Worm (Caenorhabditis elegans) whole organism, late embryonic: Measurements from ENCODE around the gene Y34F4.3.

Experiments
- C38D4.7 ChIP-seq: fragments of 200-800 bp; sonication (Bioruptor generic); optimal IDR thresholded peaks from 2 replicates; lab custom pipeline; 2018; ENCODE audit warnings: mild to moderate bottlenecking, missing genetic modification characterization, moderate library complexity, missing compliant biosample characterization
- ceh-18 ChIP-seq: sonication (generic microtip); optimal IDR thresholded peaks from 2 replicates; lab custom pipeline; 2016; ENCODE audit warnings: missing genetic modification characterization, missing compliant biosample characterization
- ceh-19 ChIP-seq: fragments of 200-800 bp; sonication (Bioruptor generic); optimal IDR thresholded peaks from 2 replicates; lab custom pipeline; 2018; ENCODE audit warnings: mild to moderate bottlenecking, missing genetic modification characterization, missing compliant biosample characterization
- ceh-2 ChIP-seq: sonication (generic microtip); optimal IDR thresholded peaks from 2 replicates; lab custom pipeline; 2016; ENCODE audit warnings: missing genotype, missing genetic modification characterization, missing compliant biosample characterization
- ceh-31 ChIP-seq: sonication (generic microtip); optimal IDR thresholded peaks from 2 replicates; lab custom pipeline; 2016; ENCODE audit warnings: missing genetic modification characterization, missing compliant biosample characterization
- ceh-48 ChIP-seq: sonication (generic microtip); optimal IDR thresholded peaks from 2 replicates; lab custom pipeline; 2016; ENCODE audit warnings: missing genetic modification characterization, inconsistent platforms, missing compliant biosample characterization
- ceh-6 ChIP-seq: fragments of 200-800 bp; sonication (Bioruptor generic); optimal IDR thresholded peaks from 2 replicates; lab custom pipeline; 2018; ENCODE audit warnings: mild to moderate bottlenecking, missing genetic modification characterization, missing compliant biosample characterization
- dve-1 ChIP-seq: sonication (generic microtip); optimal IDR thresholded peaks from 2 replicates; lab custom pipeline; 2017; ENCODE audit warnings: antibody characterized with exemption, mild to moderate bottlenecking, missing genetic modification characterization, missing compliant biosample characterization
- hlh-13 ChIP-seq: fragments of 200-800 bp; sonication (Bioruptor generic); optimal IDR thresholded peaks from 2 replicates; lab custom pipeline; 2018; ENCODE audit warnings: mild to moderate bottlenecking, missing genetic modification characterization, missing compliant biosample characterization
- hlh-30 ChIP-seq: sonication (generic microtip); optimal IDR thresholded peaks from 2 replicates; lab custom pipeline; 2017; ENCODE audit warnings: antibody characterized with exemption, missing genetic modification characterization, missing compliant biosample characterization; ENCODE audit not compliant: insufficient read depth
- hlh-6 ChIP-seq: sonication (generic microtip); optimal IDR thresholded peaks from 2 replicates; lab custom pipeline; 2016; ENCODE audit warnings: missing genotype, missing genetic modification characterization, missing compliant biosample characterization
- nfya-1 ChIP-seq: sonication (generic microtip); optimal IDR thresholded peaks from 2 replicates; lab custom pipeline; 2017; ENCODE audit warnings: missing genetic modification characterization, mild to moderate bottlenecking, missing compliant biosample characterization, antibody characterized with exemption, moderate library complexity
- pag-3 ChIP-seq: sonication (generic microtip); optimal IDR thresholded peaks from 2 replicates; lab custom pipeline; 2016; ENCODE audit warnings: missing compliant biosample characterization, missing genetic modification characterization, borderline replicate concordance
- pat-9 ChIP-seq: fragments of 200-800 bp; sonication (Bioruptor generic); optimal IDR thresholded peaks from 2 replicates; lab custom pipeline; 2018; ENCODE audit warnings: mild to moderate bottlenecking, missing genetic modification characterization, moderate library complexity, missing compliant biosample characterization
- pha-4 ChIP-seq: fragments of 150-350 bp; optimal IDR thresholded peaks from 2 replicates; lab custom pipeline; 2018; ENCODE audit warnings: missing biosample characterization, missing genetic modification reagents, missing genetic modification characterization
- ref-2 ChIP-seq: sonication (generic microtip); optimal IDR thresholded peaks from 2 replicates; lab custom pipeline; 2016; ENCODE audit warnings: missing genetic modification characterization, missing compliant biosample characterization
- sdc-2 ChIP-seq: sonication (generic microtip); optimal IDR thresholded peaks from 2 replicates; lab custom pipeline; 2016; ENCODE audit warnings: missing genotype, missing genetic modification characterization, missing compliant biosample characterization
- sox-2 ChIP-seq: fragments of 200-800 bp; sonication (Bioruptor generic); IDR thresholded peaks from 2 replicates; pipeline ENCODE4 v1.3.6; 2022; ENCODE audit warnings: missing genetic modification reagents, missing genetic modification characterization, missing compliant biosample characterization
- syd-9 ChIP-seq: sonication (generic microtip); optimal IDR thresholded peaks from 2 replicates; lab custom pipeline; 2016; ENCODE audit warnings: mild to moderate bottlenecking, missing genetic modification characterization, moderate library complexity, missing compliant biosample characterization
- tbx-2 ChIP-seq: sonication (generic microtip); optimal IDR thresholded peaks from 2 replicates; lab custom pipeline; 2016; ENCODE audit warnings: missing genetic modification characterization, missing compliant biosample characterization
- tbx-7 ChIP-seq: sonication (generic microtip); optimal IDR thresholded peaks from 2 replicates; lab custom pipeline; 2016; ENCODE audit warnings: missing genotype, missing genetic modification characterization, missing compliant biosample characterization
- unc-3 ChIP-seq, 2 experiments: fragments of 200-800 bp in 1 of 2; sonication (Bioruptor generic) in 1 of 2; sonication (generic microtip) in 1 of 2; conservative IDR thresholded peaks in 1 of 2; optimal IDR thresholded peaks in 1 of 2; 2 replicates each; pipeline versions ENCODE4 v1.3.6 to Lab custom; 2016 to 2022; ENCODE audit warnings: missing compliant biosample characterization in 2 of 2, missing genetic modification characterization in 2 of 2, missing genetic modification reagents in 1 of 2
- unc-86 ChIP-seq: sonication (generic microtip); optimal IDR thresholded peaks from 2 replicates; lab custom pipeline; 2016; ENCODE audit warnings: missing genetic modification characterization, missing compliant biosample characterization

Gene Y34F4.3

DNA sequence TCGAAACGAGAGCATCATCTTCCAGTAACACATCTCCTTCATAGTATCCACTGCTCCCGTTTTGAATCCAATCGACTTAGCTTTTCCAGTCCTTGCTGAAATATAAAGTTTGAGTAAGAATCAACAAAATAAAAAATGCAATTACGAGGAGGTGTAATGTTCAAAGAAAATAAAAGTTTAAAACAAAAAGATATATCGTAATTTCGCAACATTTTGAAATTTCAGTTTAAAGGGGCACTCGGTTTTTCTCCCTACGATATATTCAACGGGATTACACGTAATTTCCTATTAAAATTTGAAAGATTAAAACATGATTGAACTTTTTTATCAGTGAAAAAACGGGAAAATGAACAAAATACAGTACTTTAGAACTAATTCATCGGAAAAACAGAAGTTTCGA, at the start of gene Y34F4.3:
TSS of gene Y34F4.3 (minus strand) at position 101 of the 400 bp plus-strand sequence.
- TF ChIP-seq ceh-2 (tag; lab: Kevin White, UChicago) (no peak), pat-9 (tag; lab: Kevin White, UChicago) (no peak)
- TF ChIP-seq, all 69 proteins: peak for 0

DNA sequence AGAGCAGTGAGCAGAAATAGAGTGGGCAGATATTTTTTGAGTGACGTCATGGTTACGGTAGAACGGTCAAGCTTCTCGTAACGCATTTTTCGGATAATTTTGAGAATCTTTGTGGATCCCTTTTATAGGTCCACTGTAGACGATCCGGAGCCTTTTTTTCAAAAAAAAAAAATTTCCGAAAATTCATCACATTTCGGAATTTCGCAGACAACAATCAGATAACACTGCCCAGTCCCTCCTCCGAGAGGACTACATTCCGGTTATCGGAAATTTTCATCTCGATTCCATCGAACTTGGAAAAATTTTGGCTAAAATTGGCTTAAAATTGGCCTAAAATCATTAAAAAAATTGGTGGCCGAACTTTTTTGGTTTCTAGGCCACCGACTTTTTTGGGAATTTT, 44.0 kb upstream of the Y34F4.3 start, which contains the start of gene BE0003N10.6:
TSS of gene BE0003N10.6 (minus strand) at position 101 of the 400 bp plus-strand sequence.
- TF ChIP-seq hlh-13 (GFP tag; lab: Kevin White, UChicago) (no peak), C38D4.7 (GFP tag; lab: Kevin White, UChicago) (no peak), unc-86 (tag; lab: Kevin White, UChicago) (no peak), syd-9 (tag; lab: Kevin White, UChicago) (no peak), dve-1 (tag; lab: Kevin White, UChicago) (no peak), sdc-2 (tag; lab: Kevin White, UChicago) (no peak), hlh-6 (tag; lab: Kevin White, UChicago) (no peak), tbx-7 (tag; lab: Kevin White, UChicago) (no peak), pag-3 (tag; lab: Kevin White, UChicago) (no peak), tbx-2 (tag; lab: Kevin White, UChicago) (no peak)

DNA sequence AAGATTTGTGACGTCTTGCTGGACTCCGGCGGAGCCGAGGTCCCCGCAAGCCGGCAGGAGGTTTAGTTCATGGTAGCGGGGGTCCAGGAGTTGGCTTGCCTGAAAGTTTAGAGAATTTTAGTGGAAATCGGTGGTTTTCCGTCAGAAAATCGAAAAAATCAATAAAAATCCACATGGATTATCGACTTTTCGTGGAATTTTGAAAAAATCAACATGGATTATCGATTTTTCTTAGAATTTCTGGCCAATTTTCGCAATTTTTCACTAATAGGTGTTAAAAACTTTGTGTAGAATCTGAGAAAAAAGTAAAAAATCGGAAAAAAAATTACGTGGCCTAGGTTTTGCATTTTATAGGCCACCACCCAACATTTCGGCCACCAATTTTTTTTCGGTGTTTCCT, 42.9 kb upstream of the Y34F4.3 start:
- TF ChIP-seq ceh-31 (tag; lab: Kevin White, UChicago) = no peak
- no peak for TF ChIP-seq hlh-30
- TF ChIP-seq ceh-48 (tag; lab: Kevin White, UChicago) = peak; percentile 8

DNA sequence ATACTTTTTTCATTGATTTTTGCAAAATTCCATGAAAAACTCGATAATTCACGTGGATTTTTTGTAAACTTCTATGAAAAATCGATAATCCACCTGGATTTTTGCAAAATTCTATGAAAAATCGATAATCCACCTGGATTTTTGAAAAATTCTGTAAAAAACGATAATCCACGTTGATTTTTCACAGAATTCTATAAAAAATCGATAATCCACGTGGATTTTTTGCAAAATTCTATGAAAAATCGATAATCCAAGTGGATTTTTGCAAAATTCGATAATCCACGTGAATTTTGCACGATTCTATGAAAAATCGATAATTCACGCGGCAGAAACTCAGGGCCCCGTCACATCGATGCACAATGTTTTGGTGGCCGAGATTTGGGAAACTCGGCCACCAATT, 42.1 kb upstream of the Y34F4.3 start:
- peak; percentile 66 for TF ChIP-seq ceh-48 (tag; lab: Kevin White, UChicago)
- no peak for TF ChIP-seq unc-3 (GFP tag; conservative IDR thresholded peaks at IDR 0.05; lab: Robert Waterston, UW)
- TF ChIP-seq unc-3 (tag; optimal IDR thresholded peaks at IDR 0.05; lab: Kevin White, UChicago) = no peak

DNA sequence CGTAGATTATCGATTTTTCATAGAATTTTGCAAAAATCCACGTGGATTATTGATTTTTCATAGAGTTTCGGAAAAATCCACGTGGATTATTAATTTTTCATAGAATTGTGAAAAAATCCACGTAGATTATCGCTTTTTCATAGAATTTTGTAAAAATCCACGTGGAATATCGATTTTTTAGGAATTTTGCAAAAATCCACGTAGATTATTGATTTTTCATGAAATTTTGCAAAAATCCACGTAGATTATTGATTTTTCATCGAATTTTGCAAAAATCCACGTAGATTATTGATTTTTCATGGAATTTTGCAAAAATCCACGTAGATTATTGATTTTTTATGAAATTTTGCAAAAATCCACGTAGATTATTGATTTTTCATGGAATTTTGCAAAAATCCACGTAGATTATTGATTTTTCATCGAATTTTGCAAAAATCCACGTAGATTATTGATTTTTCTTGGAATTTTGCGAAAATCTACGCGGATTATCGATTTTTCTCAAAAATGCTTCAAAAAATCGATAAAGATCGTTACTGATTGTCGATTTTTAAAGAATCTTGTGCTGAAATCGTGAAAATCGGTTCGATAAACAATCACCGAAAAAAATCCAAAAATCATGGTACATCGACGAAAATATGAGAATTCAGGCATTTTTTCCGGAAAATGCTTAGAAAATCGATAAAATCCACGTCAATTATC, 41.2 kb upstream of the Y34F4.3 start:
- peak; percentile 18 for TF ChIP-seq ceh-48 (tag; lab: Kevin White, UChicago)

DNA sequence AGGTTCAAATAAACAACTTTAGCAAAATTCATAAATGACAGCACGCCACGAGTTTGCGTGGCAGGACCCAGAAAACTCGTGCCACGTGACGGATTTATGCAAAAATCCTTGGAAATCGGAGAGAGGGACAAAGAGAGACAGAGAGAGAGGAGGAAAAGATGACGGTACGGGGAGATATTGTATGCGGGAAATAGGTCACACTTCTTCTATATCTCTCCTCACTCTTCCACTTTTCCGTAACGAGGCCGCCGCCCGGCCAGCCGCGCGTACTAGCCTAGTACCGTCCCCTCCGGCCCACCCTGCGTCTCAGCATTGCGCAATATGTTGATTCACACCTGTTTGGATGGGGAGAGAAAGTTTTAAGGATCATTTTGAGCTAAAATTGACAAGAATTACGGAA, 38.1 kb upstream of the Y34F4.3 start:
- peak; percentile 45 for TF ChIP-seq tbx-2 (tag; lab: Kevin White, UChicago)
- TF ChIP-seq ceh-6 (GFP tag; lab: Kevin White, UChicago) = no peak
- TF ChIP-seq hlh-30 = peak; percentile 75
- peak; percentile 47 for TF ChIP-seq ref-2
- TF ChIP-seq nfya-1 = peak; percentile 39

DNA sequence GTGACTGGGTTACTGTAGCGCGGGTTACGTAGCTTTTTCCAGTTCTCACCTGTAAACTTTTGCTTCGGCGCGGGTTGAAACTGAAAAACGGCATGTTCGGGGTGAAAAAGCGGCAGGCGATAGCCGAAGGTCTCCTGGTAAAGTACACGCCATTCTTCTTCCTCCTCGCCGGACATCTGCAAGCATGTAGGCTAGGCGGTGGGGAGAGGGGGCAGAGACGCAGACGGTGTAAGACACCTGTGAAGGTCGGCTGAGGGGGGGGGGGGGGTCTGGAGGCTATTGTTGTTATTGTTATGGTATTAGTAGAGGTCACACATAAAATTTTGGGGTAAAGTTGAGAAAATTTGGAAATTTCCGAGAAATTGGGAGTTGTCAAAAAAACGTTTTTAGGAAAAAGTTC, 37.1 kb upstream of the Y34F4.3 start, which contains the start of gene fbxo-11.2:
TSS of gene fbxo-11.2 (minus strand) at position 176 of the 400 bp plus-strand sequence.
- peak; percentile 57 for TF ChIP-seq sox-2 (GFP tag; lab: Robert Waterston, UW)
- peak; percentile 2 for TF ChIP-seq ceh-19 (GFP tag; lab: Kevin White, UChicago)
- TF ChIP-seq ceh-18 = no peak
- no peak for TF ChIP-seq pha-4

DNA sequence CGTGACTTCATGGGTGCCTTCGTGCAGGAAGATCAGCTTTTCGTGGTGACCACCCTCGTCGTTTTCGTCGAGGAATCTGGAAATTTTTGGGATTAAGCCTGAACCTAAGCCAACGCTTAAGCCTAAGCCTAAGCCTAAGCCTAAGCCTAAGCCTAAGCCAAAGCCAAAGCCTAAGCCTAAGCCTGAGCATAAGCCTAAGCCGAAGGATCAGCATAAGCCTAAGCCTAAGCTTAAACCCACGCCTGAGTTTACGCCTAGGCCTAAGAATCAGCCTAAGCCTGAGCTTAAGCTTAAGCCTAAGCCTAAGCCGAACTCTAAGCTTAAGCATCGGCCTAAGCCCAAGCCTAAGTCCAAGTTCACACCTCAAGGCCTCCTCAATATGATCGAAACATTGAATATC, 36.3 kb upstream of the Y34F4.3 start:
- TF ChIP-seq ceh-31 (tag; lab: Kevin White, UChicago) (no peak), dve-1 (tag; lab: Kevin White, UChicago) (peak; percentile 97)
